Fruit fly (Drosophila melanogaster) whole organism, pupa: ENCODE measurements around the gene CG17186.

Experiments used
- CG10348 ChIP-seq: fragments of 200-800 bp; sonication (Bioruptor generic); IDR thresholded peaks from 2 replicates; pipeline ENCODE4 v1.3.6; 2022; ENCODE audit warnings: missing biosample characterization, missing genetic modification characterization
- CG13204 ChIP-seq: fragments of 200-800 bp; sonication (Bioruptor generic); optimal IDR thresholded peaks from 2 replicates; lab custom pipeline; 2018; ENCODE audit warnings: missing biosample characterization, mild to moderate bottlenecking, missing genetic modification characterization, moderate library complexity
- CG17806 ChIP-seq: fragments of 200-800 bp; sonication (Bioruptor generic); optimal IDR thresholded peaks from 2 replicates; lab custom pipeline; 2018; ENCODE audit warnings: missing biosample characterization, mild to moderate bottlenecking, missing genetic modification characterization, moderate library complexity
- CG32121 ChIP-seq: fragments of 200-800 bp; sonication (Bioruptor generic); IDR thresholded peaks from 2 replicates; pipeline ENCODE4 v1.3.6; 2022; ENCODE audit warnings: missing biosample characterization, missing genetic modification characterization
- CG4496 ChIP-seq: fragments of 200-800 bp; sonication (Bioruptor generic); IDR thresholded peaks from 3 replicates; pipeline ENCODE4 v1.3.6; 2022; ENCODE audit warnings: missing biosample characterization, missing genetic modification characterization
- CG9948 ChIP-seq: fragments of 200-800 bp; sonication (Bioruptor generic); optimal IDR thresholded peaks from 2 replicates; lab custom pipeline; 2018; ENCODE audit warnings: missing biosample characterization, mild to moderate bottlenecking, missing genetic modification characterization, moderate library complexity
- EcR ChIP-seq: fragments of 200-800 bp; sonication (Bioruptor generic); optimal IDR thresholded peaks from 3 replicates; lab custom pipeline; 2019; ENCODE audit warnings: missing biosample characterization, missing genetic modification characterization, mild to moderate bottlenecking, moderate library complexity, missing genetic modification reagents
- Pif1B ChIP-seq: fragments of 200-800 bp; sonication (Bioruptor generic); optimal IDR thresholded peaks from 3 replicates; lab custom pipeline; 2016; ENCODE audit warnings: missing biosample characterization, missing genetic modification characterization
- rn ChIP-seq: fragments of 200-800 bp; sonication (Bioruptor generic); IDR thresholded peaks from 2 replicates; pipeline ENCODE4 v1.3.6; 2022; ENCODE audit warnings: missing biosample characterization, missing genetic modification characterization

DNA sequence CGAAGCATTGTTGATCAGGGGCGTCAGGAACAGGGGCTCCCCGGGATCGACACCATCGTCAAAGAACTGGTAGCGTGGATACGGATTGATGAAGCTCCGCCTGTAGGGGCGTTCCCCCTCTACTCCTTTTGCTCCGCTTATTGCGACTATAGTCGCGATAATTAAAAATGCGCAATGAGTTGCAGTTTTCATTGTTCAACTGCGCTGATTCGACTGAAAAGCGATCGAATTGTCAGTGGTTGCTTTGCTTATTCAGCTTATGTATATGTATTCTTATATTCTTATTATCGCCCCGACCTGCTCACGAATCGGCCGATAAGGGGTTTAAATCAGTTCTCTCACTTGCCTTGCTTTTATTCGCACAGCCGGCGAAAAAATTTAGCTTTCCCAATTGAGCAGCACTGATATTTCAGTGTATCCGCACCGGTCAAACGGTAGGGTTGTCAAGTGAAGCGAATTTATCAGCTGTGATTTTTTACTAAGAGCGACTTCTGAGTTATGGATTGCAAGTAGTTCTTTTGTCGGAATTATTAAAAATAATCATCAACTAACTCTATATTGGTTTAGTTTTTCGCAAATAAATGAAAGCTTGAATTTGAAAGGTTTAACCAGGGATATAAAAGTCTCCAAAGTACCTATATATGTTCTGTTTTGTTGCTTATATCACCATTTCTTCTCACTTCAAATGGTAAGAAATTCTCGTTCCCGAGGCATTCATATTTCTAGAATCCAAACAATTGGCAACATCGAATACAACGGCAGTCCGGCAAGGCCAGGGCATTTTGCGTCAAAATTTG is 13.1 kb downstream of the CG17186 start, which contains the start of the genes CG4572 and CG4686:
- TF ChIP-seq CG13204 (GFP tag; lab: Kevin White, UChicago) (no peak), EcR (peak; percentile 72), CG10348 (GFP tag; lab: Robert Waterston, UW) (0 out of 2 replicates have a peak, but pooled peaks have one; percentile 34), CG9948 (tag; lab: Kevin White, UChicago) (peak; percentile 68), CG4496 (GFP tag; lab: Robert Waterston, UW) (peak; percentile 60), CG32121 (GFP tag; lab: Robert Waterston, UW) (peak; percentile 55), rn (peak; percentile 68), CG17806 (tag; lab: Kevin White, UChicago) (peak; percentile 52), Pif1B (GFP tag; lab: Kevin White, UChicago) (peak; percentile 46)
